Worm (Caenorhabditis elegans) whole organism, L2 larva: Measurements from ENCODE around the gene nhr-141.

Experiments used
- C34F6.9 ChIP-seq: fragments of 150-350 bp; optimal IDR thresholded peaks from 2 replicates; lab custom pipeline; 2014; ENCODE audit warnings: missing biosample characterization, missing genetic modification characterization
- F13H6.1 ChIP-seq: sonication (generic microtip); optimal IDR thresholded peaks from 2 replicates; lab custom pipeline; 2016; ENCODE audit warnings: missing genetic modification characterization, missing compliant biosample characterization
- R02D3.7 ChIP-seq: fragments of 150-350 bp; optimal IDR thresholded peaks from 2 replicates; lab custom pipeline; 2014; ENCODE audit warnings: missing biosample characterization, missing genetic modification characterization
- Y55F3AM.14 ChIP-seq: fragments of 200-800 bp; sonication (Bioruptor generic); optimal IDR thresholded peaks from 2 replicates; lab custom pipeline; 2018; ENCODE audit warnings: mild to moderate bottlenecking, missing genetic modification characterization, missing compliant biosample characterization
- ZK546.5 ChIP-seq: sonication (generic microtip); optimal IDR thresholded peaks from 2 replicates; lab custom pipeline; 2017; ENCODE audit warnings: missing biosample characterization, missing genetic modification characterization
- alr-1 ChIP-seq: fragments of 150-350 bp; optimal IDR thresholded peaks from 2 replicates; lab custom pipeline; 2014; ENCODE audit warnings: missing biosample characterization, missing genetic modification characterization
- aly-2 ChIP-seq: fragments of 150-350 bp; optimal IDR thresholded peaks from 2 replicates; lab custom pipeline; 2014; ENCODE audit warnings: missing biosample characterization, missing genetic modification characterization
- ama-1 ChIP-seq: fragments of 150-350 bp; optimal IDR thresholded peaks from 2 replicates; lab custom pipeline; 2018; ENCODE audit warnings: inconsistent platforms
- ceh-16 ChIP-seq: fragments of 150-350 bp; optimal IDR thresholded peaks from 2 replicates; lab custom pipeline; 2014; ENCODE audit warnings: missing biosample characterization, missing genetic modification characterization
- crh-2 ChIP-seq: sonication (generic microtip); optimal IDR thresholded peaks from 2 replicates; lab custom pipeline; 2017; ENCODE audit warnings: missing biosample characterization, missing genetic modification characterization
- dmd-4 ChIP-seq: sonication (generic microtip); optimal IDR thresholded peaks from 2 replicates; lab custom pipeline; 2017; ENCODE audit warnings: missing biosample characterization, missing genetic modification characterization
- elt-1 ChIP-seq: fragments of 150-350 bp; optimal IDR thresholded peaks from 2 replicates; lab custom pipeline; 2014; ENCODE audit warnings: missing biosample characterization, missing genetic modification characterization
- fos-1 ChIP-seq: fragments of 150-350 bp; optimal IDR thresholded peaks from 2 replicates; lab custom pipeline; 2014; ENCODE audit warnings: missing biosample characterization, missing genetic modification characterization
- lin-13 ChIP-seq: fragments of 150-350 bp; optimal IDR thresholded peaks from 2 replicates; lab custom pipeline; 2014; ENCODE audit warnings: missing biosample characterization, missing genetic modification reagents, missing genetic modification characterization
- lin-39 ChIP-seq: fragments of 150-350 bp; optimal IDR thresholded peaks from 2 replicates; lab custom pipeline; 2014; ENCODE audit warnings: missing biosample characterization, missing genetic modification reagents, missing genetic modification characterization
- lsy-2 ChIP-seq, 2 experiments: fragments of 150-350 bp in 1 of 2; sonication (generic microtip) in 1 of 2; optimal IDR thresholded peaks; 2 replicates each; lab custom pipeline; 2014 to 2017; ENCODE audit warnings: missing biosample characterization in 2 of 2, missing genetic modification characterization in 2 of 2
- mdl-1 ChIP-seq, 2 experiments: fragments of 150-350 bp in 1 of 2; sonication (generic microtip) in 1 of 2; optimal IDR thresholded peaks; 2 replicates each; lab custom pipeline; 2017; ENCODE audit warnings: missing biosample characterization in 2 of 2, missing genetic modification characterization in 2 of 2
- nhr-10 ChIP-seq: sonication (generic microtip); optimal IDR thresholded peaks from 2 replicates; lab custom pipeline; 2017; ENCODE audit warnings: missing biosample characterization, missing genetic modification characterization
- nhr-11 ChIP-seq: fragments of 150-350 bp; optimal IDR thresholded peaks from 2 replicates; lab custom pipeline; 2014; ENCODE audit warnings: missing biosample characterization, missing genetic modification characterization
- nhr-129 ChIP-seq: fragments of 150-350 bp; optimal IDR thresholded peaks from 2 replicates; lab custom pipeline; 2014; ENCODE audit warnings: missing biosample characterization, missing genetic modification characterization
- nhr-21 ChIP-seq: fragments of 150-350 bp; optimal IDR thresholded peaks from 2 replicates; lab custom pipeline; 2014; ENCODE audit warnings: missing biosample characterization, missing genetic modification characterization
- nhr-23 ChIP-seq: fragments of 150-350 bp; optimal IDR thresholded peaks from 2 replicates; lab custom pipeline; 2014; ENCODE audit warnings: missing biosample characterization, missing genetic modification reagents, missing genetic modification characterization
- nhr-237 ChIP-seq: fragments of 150-350 bp; optimal IDR thresholded peaks from 2 replicates; lab custom pipeline; 2014; ENCODE audit warnings: missing biosample characterization, missing genetic modification characterization
- nhr-77 ChIP-seq: fragments of 150-350 bp; optimal IDR thresholded peaks from 2 replicates; lab custom pipeline; 2014; ENCODE audit warnings: missing biosample characterization, missing genetic modification characterization
- peb-1 ChIP-seq: fragments of 150-350 bp; optimal IDR thresholded peaks from 2 replicates; lab custom pipeline; 2014; ENCODE audit warnings: missing biosample characterization, missing genetic modification characterization
- skn-1 ChIP-seq: sonication (generic microtip); optimal IDR thresholded peaks from 2 replicates; lab custom pipeline; 2017; ENCODE audit warnings: missing biosample characterization, missing genetic modification characterization
- sma-3 ChIP-seq: sonication (generic microtip); optimal IDR thresholded peaks from 2 replicates; lab custom pipeline; 2016; ENCODE audit warnings: missing genetic modification reagents, missing genetic modification characterization, missing compliant biosample characterization
- sma-9 ChIP-seq, 2 experiments: fragments of 150-350 bp in 1 of 2; sonication (generic microtip) in 1 of 2; optimal IDR thresholded peaks; 2 replicates each; lab custom pipeline; 2014 to 2016; ENCODE audit warnings: missing genetic modification characterization in 2 of 2, mild to moderate bottlenecking in 1 of 2, missing biosample characterization in 1 of 2, missing compliant biosample characterization in 1 of 2, missing genetic modification reagents in 1 of 2, moderate library complexity in 1 of 2
- snpc-4 ChIP-seq: fragments of 150-350 bp; optimal IDR thresholded peaks from 2 replicates; lab custom pipeline; 2014; ENCODE audit warnings: missing biosample characterization, missing genetic modification characterization
- unc-39 ChIP-seq: fragments of 150-350 bp; optimal IDR thresholded peaks from 2 replicates; lab custom pipeline; 2014; ENCODE audit warnings: missing biosample characterization, missing genetic modification characterization
- unc-55 ChIP-seq: fragments of 150-350 bp; sonication (generic microtip); optimal IDR thresholded peaks from 3 replicates; lab custom pipeline; 2014; ENCODE audit warnings: missing biosample characterization, missing genetic modification reagents, missing genetic modification characterization
- unc-62 ChIP-seq: fragments of 150-350 bp; optimal IDR thresholded peaks from 2 replicates; lab custom pipeline; 2014; ENCODE audit warnings: missing biosample characterization, missing genetic modification reagents, missing genetic modification characterization
- zag-1 ChIP-seq: fragments of 150-350 bp; optimal IDR thresholded peaks from 2 replicates; lab custom pipeline; 2014; ENCODE audit warnings: missing biosample characterization, missing genetic modification characterization
- ztf-1 ChIP-seq: fragments of 200-800 bp; sonication (Bioruptor generic); conservative IDR thresholded peaks from 2 replicates; pipeline ENCODE4 v1.3.6; 2022; ENCODE audit warnings: missing genetic modification characterization, missing compliant biosample characterization
- ztf-11 ChIP-seq: sonication (generic microtip); optimal IDR thresholded peaks from 2 replicates; lab custom pipeline; 2017; ENCODE audit warnings: missing biosample characterization, missing genetic modification characterization
- ztf-4 ChIP-seq: fragments of 150-350 bp; optimal IDR thresholded peaks from 2 replicates; lab custom pipeline; 2014; ENCODE audit warnings: missing biosample characterization, missing genetic modification characterization

nhr-141 gene

DNA sequence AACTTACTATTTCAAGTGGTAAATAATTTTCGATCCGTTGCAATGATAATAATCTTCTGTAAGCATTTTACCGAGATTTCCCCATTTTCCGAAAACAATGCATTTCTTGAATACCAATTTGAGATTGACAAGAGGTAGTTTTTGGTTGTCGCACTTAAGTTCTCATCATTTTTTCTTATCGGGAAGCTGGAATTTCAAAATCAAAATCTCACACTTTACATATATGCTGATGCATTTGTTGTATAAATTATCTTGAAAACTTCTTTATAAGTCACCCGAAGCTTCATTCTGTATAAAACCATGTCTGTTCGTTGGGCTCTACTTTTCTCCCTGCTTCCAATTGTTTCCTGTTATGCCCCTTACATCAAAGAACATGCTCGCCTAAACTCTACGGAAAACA is 7.0 kb downstream of the nhr-141 start, which contains the start of gene try-11:
TSS of gene try-11 (plus strand) at position 301 of the 400 bp plus-strand sequence.
- TF ChIP-seq lin-13 (GFP tag; lab: Kevin White, UChicago) = no peak
- TF ChIP-seq ama-1 (lab: Kevin White, UChicago) = no peak
- TF ChIP-seq nhr-77 (tag; lab: Kevin White, UChicago) = no peak
- no peak for TF ChIP-seq peb-1 (tag; lab: Kevin White, UChicago)
- no peak for TF ChIP-seq mdl-1 (tag; optimal IDR thresholded peaks at IDR 0.05; lab: Kevin White, UChicago)
- no peak for TF ChIP-seq sma-9 (GFP tag; optimal IDR thresholded peaks at IDR 0.05; lab: Kevin White, UChicago)
- no peak for TF ChIP-seq sma-9 (tag; optimal IDR thresholded peaks at IDR 0.05; lab: Kevin White, UChicago)
- TF ChIP-seq nhr-11 (tag; lab: Kevin White, UChicago) = no peak
- no peak for TF ChIP-seq skn-1 (tag; lab: Kevin White, UChicago)
- TF ChIP-seq nhr-23 (tag; lab: Kevin White, UChicago) = no peak

DNA sequence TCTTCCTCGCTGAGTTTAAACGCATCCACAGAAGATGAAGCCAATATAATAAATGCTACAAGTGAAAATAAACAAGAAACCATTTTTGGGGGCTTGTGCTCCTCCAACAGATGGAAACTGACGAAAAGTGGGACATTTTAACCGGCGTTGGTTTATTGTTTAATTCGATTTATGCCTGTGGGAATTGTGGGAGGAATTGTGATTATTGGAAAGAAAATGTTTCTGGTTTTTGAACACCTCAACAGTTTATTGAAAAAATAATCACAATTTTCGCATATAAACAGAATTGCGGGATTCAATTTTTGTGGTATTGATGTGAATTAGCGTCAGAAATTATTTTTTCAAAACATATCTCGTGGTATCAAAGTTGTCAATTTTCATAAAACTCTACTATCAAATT is 9.8 kb downstream of the nhr-141 start, which contains the start of gene try-8:
TSS of gene try-8 (minus strand) at position 101 of the 400 bp plus-strand sequence.
- no peak for TF ChIP-seq lsy-2 (tag; optimal IDR thresholded peaks at IDR 0.05; lab: Kevin White, UChicago)

DNA sequence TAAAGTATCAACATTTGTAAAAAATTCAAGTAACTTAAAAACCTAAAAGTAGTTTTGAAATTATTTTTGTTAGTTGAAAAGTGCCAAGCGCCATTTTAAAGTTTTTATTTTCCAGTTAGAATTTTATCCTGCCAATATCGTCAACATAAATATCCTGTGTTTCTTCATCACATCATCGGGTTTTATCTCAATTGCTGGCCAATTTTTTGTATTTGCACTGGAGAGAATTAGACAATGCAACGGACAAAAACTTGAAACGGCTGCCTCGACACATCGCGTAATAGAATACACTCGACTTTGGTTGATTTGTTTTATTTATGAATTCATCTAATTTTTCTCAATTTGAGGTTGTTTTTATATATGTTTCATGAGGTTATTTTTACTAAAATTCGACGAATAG is 10.5 kb downstream of the nhr-141 start, which contains the start of gene F25E5.2:
TSS of gene F25E5.2 (plus strand) at position 301 of the 400 bp plus-strand sequence.
- TF ChIP-seq nhr-237 (tag; lab: Kevin White, UChicago) (no peak), C34F6.9 (no peak), sma-9 (GFP tag; optimal IDR thresholded peaks at IDR 0.05; lab: Kevin White, UChicago) (no peak), sma-9 (tag; optimal IDR thresholded peaks at IDR 0.05; lab: Kevin White, UChicago) (no peak), elt-1 (tag; lab: Kevin White, UChicago) (no peak), unc-62 (GFP tag; lab: Kevin White, UChicago) (no peak), skn-1 (tag; lab: Kevin White, UChicago) (no peak), crh-2 (no peak), R02D3.7 (tag; lab: Kevin White, UChicago) (no peak), alr-1 (tag; lab: Kevin White, UChicago) (no peak), mdl-1 (tag; optimal IDR thresholded peaks at IDR 0.05; lab: Kevin White, UChicago) (no peak), nhr-129 (tag; lab: Kevin White, UChicago) (no peak), Y55F3AM.14 (GFP tag; lab: Kevin White, UChicago) (no peak), lin-13 (GFP tag; lab: Kevin White, UChicago) (no peak), ZK546.5 (tag; lab: Kevin White, UChicago) (no peak), ceh-16 (tag; lab: Kevin White, UChicago) (no peak), F13H6.1 (tag; lab: Kevin White, UChicago) (no peak), lin-39 (tag; lab: Kevin White, UChicago) (no peak), lsy-2 (tag; optimal IDR thresholded peaks at IDR 0.05; lab: Kevin White, UChicago) (no peak)

DNA sequence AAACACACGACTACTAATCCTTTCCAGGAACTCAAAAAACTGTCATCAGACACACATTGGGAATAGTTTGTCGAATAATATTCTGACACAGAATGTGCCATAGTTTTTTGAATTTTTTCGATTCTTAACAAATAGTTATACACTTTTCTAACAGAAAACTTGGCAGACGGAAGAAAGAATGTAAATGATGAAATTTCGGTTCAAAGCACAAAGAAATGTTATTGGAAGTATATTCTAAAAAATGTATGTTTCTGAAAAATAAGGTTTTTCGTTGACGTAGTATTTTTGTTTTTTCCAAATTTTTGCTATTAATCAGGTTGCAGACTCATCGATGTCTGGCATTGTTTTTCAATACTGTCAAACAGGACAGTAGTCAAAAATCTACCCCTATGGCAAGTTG is 16.4 kb downstream of the nhr-141 start, which contains the start of gene srh-92:
TSS of gene srh-92 (minus strand) at position 101 of the 400 bp plus-strand sequence.
- TF ChIP-seq ztf-1 (GFP tag; lab: Robert Waterston, UW) (no peak), aly-2 (tag; lab: Kevin White, UChicago) (no peak), snpc-4 (no peak), nhr-21 (tag; lab: Kevin White, UChicago) (no peak), dmd-4 (tag; lab: Kevin White, UChicago) (no peak), crh-2 (no peak)

DNA sequence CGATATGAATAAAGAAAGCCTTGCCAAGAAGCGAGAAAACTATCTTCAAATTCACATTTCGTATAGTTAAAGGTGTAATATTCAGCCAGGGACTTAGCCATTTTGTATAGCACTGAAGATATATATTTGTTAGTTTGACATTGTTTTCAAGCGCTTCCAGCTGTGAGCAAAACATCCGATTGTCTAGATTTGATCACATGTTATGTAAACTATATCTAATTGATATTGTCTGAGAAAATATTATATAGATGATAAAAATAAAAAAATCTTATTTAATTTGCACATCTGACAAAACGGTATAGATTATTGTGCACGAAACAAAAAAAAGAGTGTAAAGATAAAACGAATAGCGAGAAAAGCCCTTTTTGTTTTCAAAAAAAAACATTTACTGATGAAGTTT is 20.2 kb downstream of the nhr-141 start, which contains the start of gene srh-89:
TSS of gene srh-89 (minus strand) at position 101 of the 400 bp plus-strand sequence.
- TF ChIP-seq nhr-10 (no peak), R02D3.7 (tag; lab: Kevin White, UChicago) (no peak), Y55F3AM.14 (GFP tag; lab: Kevin White, UChicago) (no peak), unc-39 (tag; lab: Kevin White, UChicago) (no peak), ZK546.5 (tag; lab: Kevin White, UChicago) (no peak), aly-2 (tag; lab: Kevin White, UChicago) (no peak), fos-1 (tag; lab: Kevin White, UChicago) (no peak), nhr-21 (tag; lab: Kevin White, UChicago) (no peak), ztf-11 (tag; lab: Kevin White, UChicago) (no peak), mdl-1 (tag; optimal IDR thresholded peaks at IDR 0.05; lab: Kevin White, UChicago) (no peak), ztf-4 (tag; lab: Kevin White, UChicago) (no peak), unc-55 (GFP tag; lab: Kevin White, UChicago) (no peak), skn-1 (tag; lab: Kevin White, UChicago) (no peak), nhr-77 (tag; lab: Kevin White, UChicago) (no peak), F13H6.1 (tag; lab: Kevin White, UChicago) (no peak), zag-1 (tag; lab: Kevin White, UChicago) (no peak), sma-3 (GFP tag; lab: Kevin White, UChicago) (no peak), C34F6.9 (no peak), lin-13 (GFP tag; lab: Kevin White, UChicago) (no peak)
